Comparison of ENCODE assay signal across 2 fruit fly cellular contexts in the genomic region with DNA sequence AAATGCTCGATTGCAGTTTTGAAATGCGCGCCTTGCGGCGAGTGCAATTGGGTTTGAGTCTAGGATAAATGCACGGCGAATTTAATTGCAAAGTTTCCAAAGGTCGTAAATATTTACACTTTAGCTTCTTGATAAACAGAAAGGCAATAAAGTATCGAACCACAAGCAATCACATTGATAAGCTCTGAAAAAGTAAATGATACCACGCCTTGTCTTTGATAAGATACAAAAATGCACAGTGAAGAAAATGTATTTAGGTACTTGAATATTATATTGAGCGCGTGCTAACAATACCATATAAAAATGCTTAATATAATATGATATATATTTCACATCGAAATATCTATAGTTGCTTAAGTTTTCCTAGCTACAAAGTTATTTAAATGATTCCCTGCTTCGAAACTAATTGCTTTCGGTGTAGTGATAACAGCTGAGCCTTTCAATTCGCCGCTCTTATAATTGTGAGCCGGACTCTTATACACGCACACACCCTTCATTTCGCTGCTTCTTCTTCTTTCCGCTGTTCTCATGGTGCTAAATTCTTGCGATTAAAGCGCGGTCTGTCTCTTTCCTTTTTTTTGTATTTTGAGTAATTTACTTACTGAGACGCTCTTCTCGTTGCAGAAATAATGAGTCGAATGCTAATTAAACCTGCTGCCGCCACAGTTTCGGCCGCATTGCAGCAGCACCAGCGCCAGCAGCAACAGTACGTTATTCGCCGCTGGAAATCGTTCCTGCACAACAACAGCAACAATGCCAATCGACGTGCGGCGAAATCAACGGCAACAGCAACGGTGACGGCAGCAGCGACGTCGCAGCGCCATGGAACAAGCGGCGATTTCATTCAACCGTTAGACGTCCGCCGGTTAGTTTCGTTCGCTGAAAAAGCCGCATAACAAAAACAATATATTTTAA.
TF ChIP-seq lines count a peak whose summit lies in the region.

No protein-coding gene starts in this region.

TF ChIP-seq in whole organism, embryonic, 481 proteins besides CTCF, POLR2A, EP300 and RAD21 (continued from another document and continues in another):
- TF ChIP-seq Scr (GFP tag; IDR thresholded peaks at IDR 0.05; lab: Robert Waterston, UW; ENCODE audit: partially characterized antibody), result no peak
- TF ChIP-seq CG43689 (GFP tag; IDR thresholded peaks at IDR 0.05; lab: Robert Waterston, UW), result peak; percentile 71
- TF ChIP-seq phol (tag; optimal IDR thresholded peaks at IDR 0.05; lab: Kevin White, UChicago), result peak; percentile 85
- TF ChIP-seq dimm (GFP tag; IDR thresholded peaks at IDR 0.05; lab: Robert Waterston, UW), result no peak; the same call in 1 of the 2 replicates
- peak; percentile 78 for TF ChIP-seq CG9437 (GFP tag; optimal IDR thresholded peaks at IDR 0.05; lab: Kevin White, UChicago)
- TF ChIP-seq aop (GFP tag; IDR thresholded peaks at IDR 0.05; lab: Robert Waterston, UW), result no peak
- TF ChIP-seq CG10431 (GFP tag; optimal IDR thresholded peaks at IDR 0.05; lab: Kevin White, UChicago), result peak; percentile 50
- peak; percentile 26 for TF ChIP-seq HLH54F (GFP tag; optimal IDR thresholded peaks at IDR 0.05; lab: Kevin White, UChicago)
- TF ChIP-seq bigmax (GFP tag; optimal IDR thresholded peaks at IDR 0.05; lab: Kevin White, UChicago), result no peak
- no peak for TF ChIP-seq Sry-δ (GFP tag; optimal IDR thresholded peaks at IDR 0.05; lab: Kevin White, UChicago)
- peak; percentile 69 for TF ChIP-seq CG6765 (GFP tag; optimal IDR thresholded peaks at IDR 0.05; lab: Kevin White, UChicago)
- peak; percentile 89 for TF ChIP-seq Rfx (GFP tag; IDR thresholded peaks at IDR 0.05; lab: Robert Waterston, UW)
- no peak for TF ChIP-seq hkb (optimal IDR thresholded peaks at IDR 0.05; lab: Kevin White, UChicago)
- TF ChIP-seq hkb (GFP tag; IDR thresholded peaks at IDR 0.05; lab: Robert Waterston, UW), result peak; percentile 90
- TF ChIP-seq caup (GFP tag; optimal IDR thresholded peaks at IDR 0.05; lab: Kevin White, UChicago; ENCODE audit: severe bottlenecking), result peak; percentile 80
- peak; percentile 77 for TF ChIP-seq CG18476 (GFP tag; optimal IDR thresholded peaks at IDR 0.05; lab: Kevin White, UChicago)
- peak; percentile 67 for TF ChIP-seq CG6683 (GFP tag; optimal IDR thresholded peaks at IDR 0.05; lab: Kevin White, UChicago)
- TF ChIP-seq tgo (GFP tag; IDR thresholded peaks at IDR 0.05; lab: Robert Waterston, UW), result peak; percentile 81
- peak; percentile 87 for TF ChIP-seq Oli (tag; optimal IDR thresholded peaks at IDR 0.05; lab: Kevin White, UChicago)
- TF ChIP-seq trem (tag; optimal IDR thresholded peaks at IDR 0.05; lab: Kevin White, UChicago), result peak; percentile 66
- no peak for TF ChIP-seq Side (GFP tag; optimal IDR thresholded peaks at IDR 0.05; lab: Kevin White, UChicago)
- TF ChIP-seq CG13296 (GFP tag; optimal IDR thresholded peaks at IDR 0.05; lab: Kevin White, UChicago), result peak; percentile 77
- peak; percentile 91 for TF ChIP-seq sens (GFP tag; lab: Kevin White, UChicago)
- TF ChIP-seq CG12236 (GFP tag; optimal IDR thresholded peaks at IDR 0.05; lab: Kevin White, UChicago), result no peak
- TF ChIP-seq Rx (GFP tag; IDR thresholded peaks at IDR 0.05; lab: Robert Waterston, UW), result peak; percentile 66
- TF ChIP-seq CG8944 (GFP tag; optimal IDR thresholded peaks at IDR 0.05; lab: Kevin White, UChicago), result peak; percentile 9
- TF ChIP-seq btn (GFP tag; optimal IDR thresholded peaks at IDR 0.05; lab: Kevin White, UChicago), result no peak
- peak; percentile 74 for TF ChIP-seq fd3F (GFP tag; optimal IDR thresholded peaks at IDR 0.05; lab: Kevin White, UChicago)
- TF ChIP-seq CHES-1-like (GFP tag; optimal IDR thresholded peaks at IDR 0.05; lab: Kevin White, UChicago), result peak; percentile 17
- TF ChIP-seq CG18619 (GFP tag; optimal IDR thresholded peaks at IDR 0.05; lab: Kevin White, UChicago), result peak; percentile 85
- peak; percentile 63 for TF ChIP-seq scrt (GFP tag; optimal IDR thresholded peaks at IDR 0.05; lab: Kevin White, UChicago)
- no peak for TF ChIP-seq CG7928 (GFP tag; optimal IDR thresholded peaks at IDR 0.05; lab: Kevin White, UChicago)
- peak; percentile 89 for TF ChIP-seq run (tag; optimal IDR thresholded peaks at IDR 0.05; lab: Kevin White, UChicago)
- peak; percentile 55; the same call in 1 of the 2 replicates for TF ChIP-seq CG7372 (GFP tag; IDR thresholded peaks at IDR 0.05; lab: Robert Waterston, UW)
- peak; percentile 74 for TF ChIP-seq peb (GFP tag; IDR thresholded peaks at IDR 0.05; lab: Robert Waterston, UW)
- TF ChIP-seq Sin3A (optimal IDR thresholded peaks at IDR 0.05; lab: Kevin White, UChicago), result no peak
- TF ChIP-seq CG15479 (GFP tag; optimal IDR thresholded peaks at IDR 0.05; lab: Kevin White, UChicago), result peak; percentile 32
- no peak for TF ChIP-seq CG3163 (GFP tag; optimal IDR thresholded peaks at IDR 0.05; lab: Kevin White, UChicago)
- TF ChIP-seq grau (tag; optimal IDR thresholded peaks at IDR 0.05; lab: Kevin White, UChicago), result peak; percentile 88
- TF ChIP-seq MBD-R2 (GFP tag; IDR thresholded peaks at IDR 0.05; lab: Robert Waterston, UW), result peak; percentile 70; the same call in 1 of the 2 replicates
- peak; percentile 82 for TF ChIP-seq CG3281 (GFP tag; optimal IDR thresholded peaks at IDR 0.05; lab: Kevin White, UChicago)
- TF ChIP-seq gcm (GFP tag; optimal IDR thresholded peaks at IDR 0.05; lab: Kevin White, UChicago), result peak; percentile 84
- peak; percentile 34 for TF ChIP-seq nerfin-1 (tag; optimal IDR thresholded peaks at IDR 0.05; lab: Kevin White, UChicago)
- TF ChIP-seq CG4820 (GFP tag; optimal IDR thresholded peaks at IDR 0.05; lab: Kevin White, UChicago), result peak; percentile 73
- peak; percentile 72 for TF ChIP-seq Nf-YB (GFP tag; optimal IDR thresholded peaks at IDR 0.05; lab: Kevin White, UChicago)
- TF ChIP-seq cad (GFP tag; optimal IDR thresholded peaks at IDR 0.05; lab: Kevin White, UChicago), result no peak
- peak; percentile 80 for TF ChIP-seq CG10654 (GFP tag; optimal IDR thresholded peaks at IDR 0.05; lab: Kevin White, UChicago)
- TF ChIP-seq Meics (GFP tag; optimal IDR thresholded peaks at IDR 0.05; lab: Kevin White, UChicago), result peak; percentile 87
- peak; percentile 82 for TF ChIP-seq CG12659 (GFP tag; optimal IDR thresholded peaks at IDR 0.05; lab: Kevin White, UChicago)
- no peak for TF ChIP-seq sima (GFP tag; optimal IDR thresholded peaks at IDR 0.05; lab: Kevin White, UChicago)
- peak; percentile 65; the same call in 1 of the 3 replicates for TF ChIP-seq ase (GFP tag; IDR thresholded peaks at IDR 0.05; lab: Robert Waterston, UW)
- TF ChIP-seq sc (optimal IDR thresholded peaks at IDR 0.05; lab: Kevin White, UChicago), result no peak
- peak; percentile 80 for TF ChIP-seq sc (GFP tag; optimal IDR thresholded peaks at IDR 0.05; lab: Kevin White, UChicago)
- TF ChIP-seq prd (optimal IDR thresholded peaks at IDR 0.05; lab: Kevin White, UChicago), result no peak
- TF ChIP-seq prd (GFP tag; IDR thresholded peaks at IDR 0.05; lab: Robert Waterston, UW), result peak; percentile 82
- TF ChIP-seq CG3407 (GFP tag; optimal IDR thresholded peaks at IDR 0.05; lab: Kevin White, UChicago), result peak; percentile 82
- TF ChIP-seq CG8478 (optimal IDR thresholded peaks at IDR 0.05; lab: Kevin White, UChicago), result no peak
- TF ChIP-seq CG7839 (tag; optimal IDR thresholded peaks at IDR 0.05; lab: Kevin White, UChicago), result peak; percentile 79
- peak; percentile 58 for TF ChIP-seq kah (GFP tag; optimal IDR thresholded peaks at IDR 0.05; lab: Kevin White, UChicago)
- TF ChIP-seq CG14860 (GFP tag; IDR thresholded peaks at IDR 0.05; lab: Robert Waterston, UW; ENCODE audit: partially characterized antibody), result no peak

TF ChIP-seq in whole organism, prepupa, 60 proteins besides CTCF, POLR2A, EP300 and RAD21 (continued from another document):
- TF ChIP-seq fd59A (GFP tag; optimal IDR thresholded peaks at IDR 0.05; lab: Kevin White, UChicago) (peak; percentile 71), CG10669 (GFP tag; optimal IDR thresholded peaks at IDR 0.05; lab: Kevin White, UChicago) (peak; percentile 85), Blimp-1 (GFP tag; optimal IDR thresholded peaks at IDR 0.05; lab: Kevin White, UChicago) (peak; percentile 65), fd85E (GFP tag; optimal IDR thresholded peaks at IDR 0.05; lab: Kevin White, UChicago) (peak; percentile 41), salr (GFP tag; optimal IDR thresholded peaks at IDR 0.05; lab: Kevin White, UChicago) (peak; percentile 71 to 81), Eip75B (GFP tag; optimal IDR thresholded peaks at IDR 0.05; lab: Kevin White, UChicago) (peak; percentile 61), CG6163 (GFP tag; IDR thresholded peaks at IDR 0.05; lab: Robert Waterston, UW) (peak; percentile 81), CG3032 (tag; optimal IDR thresholded peaks at IDR 0.05; lab: Kevin White, UChicago) (peak; percentile 82), CG16779 (tag; optimal IDR thresholded peaks at IDR 0.05; lab: Kevin White, UChicago) (peak; percentile 55), CG10631 (GFP tag; optimal IDR thresholded peaks at IDR 0.05; lab: Kevin White, UChicago) (peak; percentile 87), CG7368 (GFP tag; optimal IDR thresholded peaks at IDR 0.05; lab: Kevin White, UChicago) (peak; percentile 82), CG8319 (GFP tag; optimal IDR thresholded peaks at IDR 0.05; lab: Kevin White, UChicago) (peak; percentile 81), CG6808 (GFP tag; optimal IDR thresholded peaks at IDR 0.05; lab: Kevin White, UChicago) (peak; percentile 83), CG8632 (GFP tag; optimal IDR thresholded peaks at IDR 0.05; lab: Kevin White, UChicago) (peak; percentile 91)
TF ChIP-seq in whole organism, prepupa: peak in this region for 59.
